Fruit fly (Drosophila melanogaster) whole organism: ENCODE results near the gene Ctl2.

Experiments used
- psq ChIP-seq: fragments of >200 bp; optimal IDR thresholded peaks from 2 replicates; lab custom pipeline; 2017
- usp ChIP-seq: fragments of >200 bp; optimal IDR thresholded peaks from 2 replicates; lab custom pipeline; 2017; ENCODE audit warnings: missing biosample characterization, missing genetic modification characterization, mixed read lengths

dm6 chr3R:29157418-29158398 lies 34.5 kb downstream of the Ctl2 start, which contains the start of gene rdog:
- TF ChIP-seq usp (GFP tag; lab: Kevin White, UChicago) (no peak), psq (lab: Kevin White, UChicago) (no peak)
